Worm (Caenorhabditis elegans): ENCODE measurements around the gene W09C2.9.

Gene W09C2.9

DNA sequence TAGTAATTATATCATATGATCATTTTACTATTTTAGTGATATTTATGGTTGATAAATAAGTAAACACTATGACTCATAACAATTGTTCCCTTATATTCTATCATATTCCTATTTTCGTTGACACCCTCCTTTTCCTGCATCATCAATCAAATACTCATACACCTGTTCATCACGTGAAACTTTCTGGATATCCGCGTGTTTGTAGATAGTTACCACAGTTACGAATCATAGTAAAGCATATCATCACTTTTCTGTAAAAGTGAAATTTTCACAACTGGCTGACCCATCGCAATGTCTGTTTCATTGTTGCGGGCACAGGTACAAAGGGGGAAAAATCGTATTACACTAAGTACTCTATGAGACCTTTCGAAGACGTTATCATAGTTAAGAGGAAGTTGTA lies 10.7 kb upstream of the W09C2.9 start:
- no peak for TF ChIP-seq unc-62 (GFP tag; optimal IDR thresholded peaks at IDR 0.05)

DNA sequence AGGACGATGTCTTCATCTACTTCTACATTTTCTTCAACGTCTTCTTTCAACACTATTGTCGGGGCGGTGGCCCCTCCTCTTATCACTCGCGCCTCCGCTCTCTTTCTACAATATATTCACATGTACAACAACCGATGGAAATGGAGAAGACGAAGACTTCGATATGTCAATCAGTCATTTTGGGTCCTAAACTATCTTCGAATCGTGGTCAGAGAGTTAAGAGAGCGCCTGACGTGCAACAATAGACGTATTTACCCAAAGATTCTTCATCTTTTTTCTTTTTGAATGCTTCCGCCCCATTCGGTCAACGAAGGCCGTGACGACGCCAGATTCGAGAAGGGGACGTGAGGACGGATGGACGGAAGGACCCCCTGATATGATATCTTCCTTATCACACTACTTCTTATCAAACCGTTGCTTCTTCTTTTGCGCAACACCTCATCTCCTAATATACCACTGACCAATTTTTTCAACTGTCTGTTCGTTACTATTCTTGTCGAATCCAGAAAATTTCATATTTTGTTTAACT lies 9.9 kb upstream of the W09C2.9 start:
- TF ChIP-seq unc-62 (GFP tag; optimal IDR thresholded peaks at IDR 0.05), result no peak

DNA sequence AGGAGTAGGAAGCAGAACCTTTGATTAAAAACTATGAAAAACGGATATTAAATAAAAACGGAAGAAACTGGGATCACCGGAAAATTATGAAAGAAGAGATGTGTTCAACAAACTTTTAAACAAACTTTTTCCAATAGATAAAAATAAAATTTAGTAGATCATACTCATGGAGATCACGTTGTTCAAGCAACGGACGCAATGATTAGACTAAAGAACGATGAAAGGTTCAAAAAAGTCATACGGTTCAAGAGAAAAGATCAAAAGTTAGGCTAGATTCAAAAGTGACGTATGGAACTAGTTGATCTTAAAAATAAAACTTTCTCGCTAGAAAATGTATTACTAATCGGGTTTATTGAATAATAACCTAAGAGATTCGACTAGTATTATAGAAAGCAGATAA lies 8.9 kb upstream of the W09C2.9 start:
- TF ChIP-seq unc-62 (GFP tag; optimal IDR thresholded peaks at IDR 0.05), result no peak

DNA sequence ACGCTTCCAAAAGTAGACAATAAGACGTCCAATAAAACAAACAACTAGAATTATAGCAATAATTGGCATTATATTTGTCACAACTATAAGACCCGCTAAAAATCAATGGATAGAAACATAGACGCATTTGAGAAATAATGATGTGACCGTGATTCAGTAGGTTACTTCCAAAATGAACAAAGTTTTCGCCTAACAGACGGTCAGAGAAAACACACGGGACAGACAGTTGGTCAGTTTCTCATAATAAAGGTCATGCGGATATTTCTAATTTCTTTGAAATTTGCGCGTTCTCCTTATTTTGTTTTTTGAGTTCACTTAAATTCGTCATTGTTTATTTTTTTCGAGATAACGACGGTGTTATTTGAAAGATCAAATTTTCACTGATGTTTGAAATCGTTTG lies 8.4 kb upstream of the W09C2.9 start:
- TF ChIP-seq unc-62 (GFP tag; optimal IDR thresholded peaks at IDR 0.05), result no peak

DNA sequence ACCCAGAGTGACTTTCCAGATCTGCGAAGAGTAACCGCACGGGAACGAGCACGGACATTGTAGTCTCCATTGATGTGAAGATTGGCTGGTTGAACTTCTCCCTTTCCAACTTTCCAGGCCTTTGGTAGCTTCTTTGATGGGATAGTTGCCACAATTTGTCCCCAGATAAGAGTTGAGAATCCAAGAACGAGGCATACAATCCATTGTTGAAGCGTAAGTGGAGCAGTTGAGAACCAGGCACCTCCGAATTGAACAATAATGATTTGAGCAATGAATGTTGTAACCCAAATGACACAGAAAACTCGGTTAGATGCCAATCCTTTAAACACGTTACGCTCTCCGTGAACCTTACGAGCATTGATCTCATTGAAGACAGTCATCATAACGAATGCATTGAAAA lies 3.9 kb upstream of the W09C2.9 start:
- TF ChIP-seq unc-62 (GFP tag; optimal IDR thresholded peaks at IDR 0.05), result no peak

DNA sequence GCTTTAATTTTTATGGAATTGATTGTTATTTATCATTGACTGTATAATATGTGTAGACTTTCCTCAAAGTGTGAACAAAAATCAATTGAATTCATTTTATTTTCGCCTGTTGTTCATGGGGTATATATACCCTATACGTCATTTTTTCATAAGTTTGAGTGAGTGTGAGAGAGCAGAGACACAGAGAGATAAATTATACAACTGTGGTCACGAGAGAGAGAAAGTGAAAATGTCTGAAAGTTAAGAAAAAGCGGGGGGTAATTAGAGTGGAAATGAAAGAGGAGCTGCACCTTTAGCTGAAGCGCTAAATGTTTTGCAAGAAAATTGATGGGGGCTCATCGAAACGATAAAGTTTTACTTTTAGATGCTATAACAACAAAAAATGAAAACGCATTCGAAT lies 2.7 kb upstream of the W09C2.9 start:
- no peak for TF ChIP-seq unc-62 (GFP tag; optimal IDR thresholded peaks at IDR 0.05)

DNA sequence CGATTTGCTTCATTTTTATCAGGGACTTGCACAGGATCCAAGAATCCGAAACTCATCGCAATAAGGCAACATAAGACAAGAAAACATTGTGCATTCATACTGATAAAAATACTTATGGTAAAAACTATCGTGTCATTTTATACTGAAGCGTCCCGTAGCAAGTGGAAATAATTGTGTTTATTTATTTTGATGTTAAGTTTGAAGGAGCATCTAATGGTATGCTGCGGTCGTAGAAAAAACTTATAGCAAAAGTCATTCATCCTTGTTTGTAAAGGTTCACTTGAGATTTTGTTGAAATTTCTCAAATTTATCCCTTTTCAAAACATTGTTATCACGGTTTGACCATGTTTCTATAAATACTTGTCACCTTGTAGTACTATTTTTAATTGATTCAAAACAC lies 1.8 kb upstream of the W09C2.9 start, which contains the start of gene W09C2.10:
TSS of gene W09C2.10 (minus strand) at position 101 of the 400 bp plus-strand sequence.
- no peak for TF ChIP-seq unc-62 (GFP tag; optimal IDR thresholded peaks at IDR 0.05)

DNA sequence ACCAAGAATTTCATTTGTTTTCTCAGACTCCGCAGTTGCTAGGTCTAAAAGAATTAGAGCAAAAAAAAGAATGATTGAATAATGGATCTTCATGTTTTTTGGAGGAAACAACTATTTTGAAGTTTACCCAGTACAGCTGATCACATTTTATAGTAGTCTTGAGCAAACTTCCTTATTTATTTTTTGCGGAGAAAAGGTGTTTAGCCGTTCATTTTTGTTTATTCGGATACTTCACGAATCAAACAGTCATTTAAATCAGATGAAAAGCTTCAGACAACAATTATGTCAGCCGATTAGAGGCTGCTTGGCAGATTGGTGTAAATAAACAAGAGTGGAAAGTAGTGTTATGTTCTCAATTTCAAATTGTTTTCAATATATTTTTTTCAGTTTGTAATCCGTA lies 1.1 kb upstream of the W09C2.9 start, which contains the start of gene W09C2.8:
TSS of gene W09C2.8 (minus strand) at position 101 of the 400 bp plus-strand sequence.
- no peak for TF ChIP-seq unc-62 (GFP tag; optimal IDR thresholded peaks at IDR 0.05)

DNA sequence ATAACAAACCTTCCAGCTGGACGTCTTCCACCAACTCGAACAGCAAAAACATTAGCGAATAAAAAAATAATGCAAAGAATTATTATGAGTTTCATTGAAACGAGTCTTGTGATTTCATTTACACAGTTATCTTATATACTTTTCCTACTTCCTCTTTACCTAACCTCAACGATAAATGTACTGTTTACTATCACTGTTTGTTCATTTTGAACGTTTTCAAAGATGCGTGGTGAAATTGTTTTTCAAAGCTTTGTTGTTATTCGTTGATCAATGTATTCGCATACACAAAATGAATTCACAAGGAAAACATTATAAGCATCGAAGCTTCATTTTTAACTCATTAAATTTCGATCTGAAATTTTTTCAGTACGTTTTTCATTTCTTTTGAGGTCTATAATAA lies 897 bp downstream of the W09C2.9 start, which contains the start of gene W09C2.7:
TSS of gene W09C2.7 (minus strand) at position 101 of the 400 bp plus-strand sequence.
- TF ChIP-seq unc-62 (GFP tag; optimal IDR thresholded peaks at IDR 0.05), result no peak

DNA sequence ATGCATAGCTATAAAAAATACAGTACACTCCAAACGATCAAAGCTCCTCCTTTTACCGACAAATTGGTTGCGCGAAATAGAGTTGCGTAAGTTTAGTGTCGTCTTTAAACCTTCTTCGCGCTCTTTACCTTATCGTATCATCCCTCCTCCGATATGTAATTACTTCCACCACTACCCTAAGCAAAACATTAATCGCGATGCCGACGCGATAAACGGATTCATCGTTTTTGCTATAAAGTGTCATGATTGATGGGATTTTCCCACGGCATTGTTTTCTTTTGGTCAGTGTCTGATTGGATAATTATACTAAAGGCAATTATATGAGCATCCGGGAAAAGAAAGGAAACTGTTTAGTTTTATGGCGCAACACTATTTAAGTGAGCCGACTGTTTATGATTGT lies 4.3 kb downstream of the W09C2.9 start:
- TF ChIP-seq unc-62 (GFP tag; optimal IDR thresholded peaks at IDR 0.05), result no peak

DNA sequence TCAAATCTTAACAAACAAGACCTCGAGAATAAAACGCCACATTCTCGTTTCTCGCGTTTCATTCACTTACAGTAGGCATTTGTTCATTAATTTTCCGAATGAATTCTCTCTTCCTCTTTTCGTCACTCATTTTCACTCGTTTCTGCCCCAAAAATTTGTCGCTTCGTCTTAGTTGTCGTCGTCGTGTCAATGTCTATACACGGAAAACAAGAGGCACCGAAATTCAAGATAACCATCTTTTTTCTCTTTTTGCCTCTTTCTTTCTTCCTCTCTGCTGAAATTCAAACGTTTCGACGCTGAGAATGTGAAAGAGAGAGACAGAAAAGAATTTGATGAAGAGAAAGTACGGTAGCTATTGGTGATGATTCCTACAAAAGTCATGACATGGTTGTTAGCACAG lies 5.2 kb downstream of the W09C2.9 start:
- TF ChIP-seq unc-62 (GFP tag; optimal IDR thresholded peaks at IDR 0.05), result no peak

DNA sequence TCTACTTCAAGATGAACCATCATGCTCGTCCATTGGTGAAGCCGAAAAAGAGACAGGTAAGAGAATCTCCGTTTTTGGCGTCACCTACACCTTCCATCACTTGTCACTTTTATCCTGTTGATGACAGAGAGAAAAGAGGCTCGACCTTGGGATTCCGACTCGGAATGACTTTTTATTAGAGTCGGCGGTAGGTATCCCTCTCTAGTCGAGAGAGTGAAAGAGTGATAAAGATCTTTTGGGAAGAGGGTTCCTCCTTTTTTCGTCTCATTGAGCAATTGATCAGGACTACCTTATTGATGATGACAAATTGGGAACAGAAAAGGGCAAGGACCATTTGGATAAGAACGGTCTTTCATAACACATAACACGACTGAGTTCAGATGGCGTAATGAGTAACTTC lies 5.8 kb downstream of the W09C2.9 start:
- TF ChIP-seq unc-62 (GFP tag; optimal IDR thresholded peaks at IDR 0.05), result no peak

DNA sequence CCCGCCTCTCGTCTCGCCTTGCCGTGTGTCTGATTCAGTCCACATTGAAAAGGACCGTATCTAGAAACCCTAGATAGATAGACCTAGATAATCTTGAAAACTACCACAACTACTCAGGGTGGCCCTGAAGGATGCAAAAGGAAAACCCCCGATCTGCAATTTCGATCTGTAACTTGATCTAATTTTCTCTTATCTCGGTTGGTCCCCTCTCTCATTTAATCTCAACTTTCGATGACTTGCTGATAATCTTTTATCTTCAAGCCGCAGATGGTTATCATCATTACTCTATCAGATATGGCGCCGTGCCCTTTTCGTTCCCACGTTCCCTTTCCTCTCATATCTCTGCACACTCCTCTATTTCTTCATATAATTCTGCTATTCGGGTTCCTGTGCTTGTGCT lies 7.7 kb downstream of the W09C2.9 start:
- no peak for TF ChIP-seq unc-62 (GFP tag; optimal IDR thresholded peaks at IDR 0.05)

DNA sequence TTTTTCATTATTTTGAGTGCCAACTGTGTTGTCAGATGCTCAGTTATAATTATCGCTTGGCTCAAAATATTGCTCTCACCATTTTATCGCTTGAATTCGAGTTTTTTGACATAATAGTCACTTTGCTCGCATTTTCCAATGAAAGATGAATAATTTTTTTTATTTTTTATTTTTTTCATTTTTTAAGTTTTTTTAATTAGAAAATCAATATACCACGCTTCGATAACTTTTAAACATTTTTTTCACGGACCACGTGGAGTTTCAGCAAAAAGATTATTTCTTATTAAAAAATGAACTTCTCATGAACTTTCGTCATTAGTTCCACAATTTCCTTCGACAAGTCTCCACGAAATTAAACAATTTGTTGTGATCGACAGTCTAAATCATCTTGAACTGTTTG lies 8.5 kb downstream of the W09C2.9 start, which contains the start of gene elt-1:
TSS of gene elt-1 (plus strand) at position 301 of the 400 bp plus-strand sequence.
- no peak for TF ChIP-seq unc-62 (GFP tag; optimal IDR thresholded peaks at IDR 0.05)

DNA sequence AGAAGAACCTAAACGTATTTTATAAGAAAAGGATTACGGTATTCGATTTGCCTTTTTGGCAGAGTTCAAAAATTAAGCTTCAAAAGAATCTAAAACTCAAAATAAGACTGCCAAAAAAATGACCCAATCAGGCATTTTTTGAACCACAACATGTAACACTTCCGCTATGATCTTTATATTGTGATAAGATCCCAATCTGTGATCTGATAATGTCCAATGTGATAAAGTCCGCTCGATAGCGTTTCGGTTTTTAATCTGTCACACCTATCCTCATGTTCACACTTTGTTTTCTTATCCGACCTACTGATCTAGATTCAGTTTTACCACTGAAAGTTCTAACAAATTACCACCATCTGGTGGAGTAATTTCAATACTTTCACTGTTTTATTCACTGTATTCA lies 9.1 kb downstream of the W09C2.9 start:
- TF ChIP-seq unc-62 (GFP tag; optimal IDR thresholded peaks at IDR 0.05), result no peak

DNA sequence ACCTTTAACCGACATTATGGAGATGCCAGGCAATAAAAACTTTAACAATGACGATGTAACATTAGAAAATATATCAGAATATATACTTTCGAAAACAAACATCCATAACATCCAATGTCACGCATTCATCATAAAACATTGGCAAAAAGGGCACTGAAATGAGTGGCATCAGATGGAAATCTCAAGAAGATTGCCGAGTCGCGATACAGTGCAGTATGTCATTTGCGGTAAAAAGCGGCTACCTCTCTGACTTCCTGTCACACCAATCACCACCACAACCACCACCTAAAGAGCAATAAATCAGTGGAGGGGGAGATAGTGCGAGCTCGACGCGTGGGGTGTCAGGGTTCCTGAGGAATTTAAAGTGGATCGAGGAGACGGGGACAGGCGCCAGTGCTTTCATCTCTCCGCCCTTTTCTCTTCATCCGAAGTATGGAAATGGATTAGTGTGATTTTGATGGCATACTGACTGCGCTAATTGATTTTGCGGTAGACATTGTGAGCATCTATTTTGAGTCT lies 10.0 kb downstream of the W09C2.9 start:
- TF ChIP-seq unc-62 (GFP tag; optimal IDR thresholded peaks at IDR 0.05), result no peak

DNA sequence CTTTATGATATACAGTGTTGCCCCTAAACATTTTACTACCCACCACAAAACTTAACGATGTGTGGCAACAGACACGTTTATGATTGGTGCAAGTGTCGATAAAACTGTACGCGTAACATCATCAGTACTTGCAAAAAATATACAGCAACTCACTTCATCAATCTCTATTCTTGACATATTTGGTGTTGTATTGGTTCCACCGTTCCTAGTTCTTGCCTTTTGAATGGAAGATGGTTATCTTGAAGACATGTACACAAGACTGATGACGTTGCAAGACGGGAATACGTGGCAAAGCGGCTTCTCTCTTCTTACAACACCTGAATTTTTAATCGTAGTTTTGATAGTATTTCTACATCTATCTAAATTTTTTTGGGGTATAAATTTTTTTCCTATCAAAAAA lies 12.2 kb downstream of the W09C2.9 start:
- no peak for TF ChIP-seq unc-62 (GFP tag; optimal IDR thresholded peaks at IDR 0.05)

DNA sequence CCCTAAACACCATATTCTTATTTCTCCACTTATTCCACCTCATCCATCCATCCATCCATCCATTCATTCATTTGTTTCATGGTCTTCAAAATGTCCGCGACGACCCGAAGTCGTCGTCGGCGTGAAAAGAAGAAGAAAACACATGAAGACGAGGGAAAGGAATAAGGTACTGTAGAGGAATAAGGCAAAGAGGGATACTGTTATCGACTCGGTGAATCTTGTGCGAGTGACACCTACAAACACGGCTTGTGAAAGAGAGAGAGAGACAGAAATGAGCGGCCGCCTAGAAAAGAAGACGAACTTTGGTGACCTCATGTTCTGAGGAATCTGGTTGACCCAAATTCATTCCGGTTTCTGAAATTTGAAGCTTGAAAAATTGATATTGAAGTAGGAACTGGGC lies 14.1 kb downstream of the W09C2.9 start:
- no peak for TF ChIP-seq unc-62 (GFP tag; optimal IDR thresholded peaks at IDR 0.05)
